Fruit fly (Drosophila melanogaster) whole organism, prepupa: ENCODE measurements around the gene CG2617.

Experiments
- CG11294 ChIP-seq: fragments of 200-800 bp; sonication (Bioruptor generic); IDR thresholded peaks from 2 replicates; pipeline ENCODE4 v1.3.6; 2022; ENCODE audit warnings: missing biosample characterization, missing genetic modification characterization
- CG32006 ChIP-seq: fragments of 200-800 bp; sonication (Bioruptor generic); optimal IDR thresholded peaks from 3 replicates; lab custom pipeline; 2017; ENCODE audit warnings: missing biosample characterization, mild to moderate bottlenecking, missing genetic modification characterization
- CG6276 ChIP-seq: fragments of 200-800 bp; sonication (Bioruptor generic); optimal IDR thresholded peaks from 2 replicates; lab custom pipeline; 2017; ENCODE audit warnings: missing biosample characterization, mild to moderate bottlenecking, missing genetic modification characterization
- CG8632 ChIP-seq: fragments of 200-800 bp; sonication (Bioruptor generic); optimal IDR thresholded peaks from 3 replicates; lab custom pipeline; 2016; ENCODE audit warnings: missing biosample characterization, missing genetic modification characterization
- Eip75B ChIP-seq: fragments of 200-800 bp; sonication (Bioruptor generic); optimal IDR thresholded peaks from 3 replicates; lab custom pipeline; 2016; ENCODE audit warnings: missing biosample characterization, missing genetic modification characterization
- Eip78C ChIP-seq: fragments of 200-800 bp; sonication (Bioruptor generic); peaks from one replicate; lab custom pipeline; 2016; ENCODE audit warnings: missing biosample characterization, missing genetic modification characterization
- Ets96B ChIP-seq: fragments of 200-800 bp; optimal IDR thresholded peaks from 2 replicates; lab custom pipeline; 2019; ENCODE audit warnings: missing biosample characterization, mild to moderate bottlenecking, missing genetic modification characterization, moderate library complexity
- Gug ChIP-seq: fragments of 200-800 bp; sonication (Bioruptor generic); IDR thresholded peaks from 2 replicates; pipeline ENCODE4 v1.3.6; 2022; ENCODE audit warnings: missing biosample characterization, missing genetic modification characterization
- Hr39 ChIP-seq: fragments of 200-800 bp; sonication (Bioruptor generic); optimal IDR thresholded peaks from 2 replicates; lab custom pipeline; 2016; ENCODE audit warnings: missing biosample characterization, missing genetic modification characterization
- OdsH ChIP-seq: fragments of 200-800 bp; sonication (Bioruptor generic); optimal IDR thresholded peaks from 3 replicates; lab custom pipeline; 2016; ENCODE audit warnings: missing biosample characterization, missing genetic modification characterization
- Smox ChIP-seq: fragments of 200-800 bp; sonication (Bioruptor generic); optimal IDR thresholded peaks from 3 replicates; lab custom pipeline; 2016; ENCODE audit warnings: missing biosample characterization, missing genetic modification characterization
- Sox102F ChIP-seq: fragments of 200-800 bp; sonication (Bioruptor generic); optimal IDR thresholded peaks from 2 replicates; lab custom pipeline; 2016; ENCODE audit warnings: missing biosample characterization, mild to moderate bottlenecking, missing genetic modification characterization
- achi ChIP-seq: fragments of 200-800 bp; sonication (Bioruptor generic); optimal IDR thresholded peaks from 3 replicates; lab custom pipeline; 2016; ENCODE audit warnings: missing biosample characterization, missing genetic modification characterization
- dac ChIP-seq: fragments of 200-800 bp; sonication (Bioruptor generic); optimal IDR thresholded peaks from 2 replicates; lab custom pipeline; 2017; ENCODE audit warnings: missing biosample characterization, mild to moderate bottlenecking, missing genetic modification characterization
- esn ChIP-seq: fragments of 200-800 bp; sonication (Bioruptor generic); optimal IDR thresholded peaks from 2 replicates; lab custom pipeline; 2016; ENCODE audit warnings: missing biosample characterization, mild to moderate bottlenecking, missing genetic modification characterization, moderate library complexity
- fd85E ChIP-seq: fragments of 200-800 bp; sonication (Bioruptor generic); optimal IDR thresholded peaks from 3 replicates; lab custom pipeline; 2016; ENCODE audit warnings: missing biosample characterization, missing genetic modification characterization
- fkh ChIP-seq: fragments of 200-800 bp; sonication (Bioruptor generic); optimal IDR thresholded peaks from 3 replicates; lab custom pipeline; 2017; ENCODE audit warnings: missing biosample characterization, mild to moderate bottlenecking, missing genetic modification characterization, moderate library complexity
- ss ChIP-seq, 2 experiments: fragments of 200-800 bp; sonication (Bioruptor generic); optimal IDR thresholded peaks; 2 replicates in 1 of 2; 3 replicates in 1 of 2; lab custom pipeline; 2017 to 2018; ENCODE audit warnings: mild to moderate bottlenecking in 2 of 2, missing biosample characterization in 2 of 2, missing genetic modification characterization in 2 of 2, moderate library complexity in 1 of 2
- svp ChIP-seq: fragments of 200-800 bp; sonication (Bioruptor generic); peaks from one replicate; lab custom pipeline; 2016; ENCODE audit warnings: missing biosample characterization, missing genetic modification characterization

CG2617 gene

DNA sequence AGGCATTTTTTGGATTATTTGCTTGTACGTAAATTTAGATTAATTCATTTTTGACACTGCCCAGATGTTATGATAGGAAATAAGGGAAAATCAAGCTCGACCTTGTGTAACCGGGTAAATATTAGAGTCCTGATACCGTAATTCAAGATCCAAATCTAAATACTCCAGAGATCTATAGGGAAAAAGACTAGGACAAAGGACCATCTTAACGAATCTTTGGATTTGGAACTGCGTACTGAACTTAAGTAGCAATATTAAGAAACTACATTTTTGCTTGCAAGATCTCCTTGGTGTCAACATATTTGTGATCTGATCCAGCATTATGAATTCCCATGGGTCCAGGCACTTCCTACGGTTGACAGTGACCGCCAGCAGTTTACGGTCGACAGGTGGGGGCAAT, 44.3 kb downstream of the CG2617 start, which contains the start of gene CG9316:
TSS of gene CG9316 (minus strand) at position 101 of the 400 bp plus-strand sequence.
- TF ChIP-seq esn (GFP tag; lab: Kevin White, UChicago), result no peak

DNA sequence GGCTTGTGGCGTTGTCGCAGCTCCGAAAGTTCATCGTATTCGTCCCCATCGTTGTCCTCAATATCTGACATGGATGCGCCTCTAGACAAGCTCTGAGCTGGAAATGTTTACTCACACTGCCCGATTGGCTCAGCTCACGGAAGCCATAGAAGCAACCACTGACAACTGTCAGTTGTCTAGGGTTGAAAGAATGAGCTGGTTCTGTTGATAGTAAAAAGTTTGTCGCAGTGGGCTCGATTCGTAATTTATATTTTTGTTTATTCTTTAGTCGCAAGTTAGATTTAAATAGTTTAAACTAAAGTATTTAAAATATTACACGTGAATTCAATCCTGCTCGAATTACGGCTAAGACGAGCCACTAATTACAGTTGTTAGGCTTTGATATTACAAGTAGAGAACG, 48.0 kb downstream of the CG2617 start, which contains the start of gene CarT:
TSS of gene CarT (minus strand) at position 101 of the 400 bp plus-strand sequence.
- TF ChIP-seq achi (GFP tag; lab: Kevin White, UChicago), result no peak

DNA sequence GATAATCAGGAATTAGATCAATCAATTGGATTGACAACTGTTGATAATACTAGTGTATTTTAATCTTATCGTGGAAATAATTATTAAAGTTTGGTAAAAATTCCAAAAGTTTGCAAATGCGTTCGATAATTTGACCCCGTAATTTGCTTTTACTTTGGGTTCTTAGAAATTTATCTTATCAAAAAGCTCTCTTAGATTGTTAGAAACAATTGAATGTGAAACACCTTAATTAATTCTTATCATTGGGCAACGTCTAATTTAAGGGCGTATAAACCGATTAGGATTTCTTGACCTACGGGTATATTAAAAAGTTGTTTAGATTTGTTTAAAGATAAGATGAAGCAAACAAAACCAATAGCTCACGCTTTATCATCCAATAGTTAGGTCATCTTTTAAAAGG, 50.9 kb downstream of the CG2617 start:
- TF ChIP-seq achi (GFP tag; lab: Kevin White, UChicago), result no peak
- TF ChIP-seq fd85E (GFP tag; lab: Kevin White, UChicago), result no peak
- no peak for TF ChIP-seq Eip75B (GFP tag; lab: Kevin White, UChicago)
- TF ChIP-seq Gug (GFP tag; lab: Robert Waterston, UW), result no peak
- TF ChIP-seq Hr39, result no peak
- TF ChIP-seq CG11294 (GFP tag; lab: Robert Waterston, UW), result no peak
- no peak for TF ChIP-seq Sox102F
- no peak for TF ChIP-seq OdsH (GFP tag; lab: Kevin White, UChicago)
- TF ChIP-seq dac (GFP tag; lab: Kevin White, UChicago), result no peak
- TF ChIP-seq Smox (GFP tag; lab: Kevin White, UChicago), result no peak
- TF ChIP-seq ss (GFP tag; optimal IDR thresholded peaks at IDR 0.05; lab: Kevin White, UChicago), result no peak
- TF ChIP-seq CG8632, result no peak
- no peak for TF ChIP-seq CG6276 (GFP tag; lab: Kevin White, UChicago)
- no peak for TF ChIP-seq svp (GFP tag; lab: Kevin White, UChicago)
- no peak for TF ChIP-seq CG32006 (GFP tag; lab: Kevin White, UChicago)
- TF ChIP-seq fkh (GFP tag; lab: Kevin White, UChicago), result no peak
- TF ChIP-seq Ets96B, result no peak
- no peak for TF ChIP-seq Eip78C (GFP tag; lab: Kevin White, UChicago)
